Worm (Caenorhabditis elegans): Measurements from ENCODE around the gene grl-22.

The grl-22 gene

ce11 chrIII:5421406-5421805 is 7.6 kb upstream of the grl-22 start:
- TF ChIP-seq him-1 (tag; optimal IDR thresholded peaks at IDR 0.05): no peak
- no peak for TF ChIP-seq W03F9.2 (tag; optimal IDR thresholded peaks at IDR 0.05)
- TF ChIP-seq dao-5 (tag; optimal IDR thresholded peaks at IDR 0.05): no peak

ce11 chrIII:5420276-5420675 is 6.5 kb upstream of the grl-22 start:
- TF ChIP-seq W03F9.2 (tag; optimal IDR thresholded peaks at IDR 0.05) (no peak), him-1 (tag; optimal IDR thresholded peaks at IDR 0.05) (no peak), dao-5 (tag; optimal IDR thresholded peaks at IDR 0.05) (no peak)

- TF ChIP-seq W03F9.2 (tag; optimal IDR thresholded peaks at IDR 0.05) (no peak), him-1 (tag; optimal IDR thresholded peaks at IDR 0.05) (no peak), dao-5 (tag; optimal IDR thresholded peaks at IDR 0.05) (no peak)
Measured at ce11 chrIII:5419527-5419926, 5.7 kb upstream of the grl-22 start.

- TF ChIP-seq W03F9.2 (tag; optimal IDR thresholded peaks at IDR 0.05) (no peak), him-1 (tag; optimal IDR thresholded peaks at IDR 0.05) (no peak), dao-5 (tag; optimal IDR thresholded peaks at IDR 0.05) (no peak)
Measured at ce11 chrIII:5417921-5418320, 4.1 kb upstream of the grl-22 start.

- TF ChIP-seq dao-5 (tag; optimal IDR thresholded peaks at IDR 0.05) (no peak), him-1 (tag; optimal IDR thresholded peaks at IDR 0.05) (no peak), W03F9.2 (tag; optimal IDR thresholded peaks at IDR 0.05) (no peak)
Measured at ce11 chrIII:5407588-5407987, 6.2 kb downstream of the grl-22 start, which contains the start of gene W03A5.1. W03A5.1 (plus strand) TSS chrIII:5407888.

ce11 chrIII:5407060-5407459 is 6.8 kb downstream of the grl-22 start:
- TF ChIP-seq him-1 (tag; optimal IDR thresholded peaks at IDR 0.05) (no peak), W03F9.2 (tag; optimal IDR thresholded peaks at IDR 0.05) (no peak)

ce11 chrIII:5406314-5406713 is 7.5 kb downstream of the grl-22 start:
- TF ChIP-seq W03F9.2 (tag; optimal IDR thresholded peaks at IDR 0.05) (no peak), him-1 (tag; optimal IDR thresholded peaks at IDR 0.05) (no peak), dao-5 (tag; optimal IDR thresholded peaks at IDR 0.05) (no peak)

ce11 chrIII:5405628-5406084 is 8.2 kb downstream of the grl-22 start, which contains the start of the genes W03A5.2 and Y32H12A.8:
W03A5.2 (plus strand) TSS chrIII:5406034.
Y32H12A.8 (minus strand) TSS chrIII:5406037.
- TF ChIP-seq W03F9.2 (tag; optimal IDR thresholded peaks at IDR 0.05) (no peak), him-1 (tag; optimal IDR thresholded peaks at IDR 0.05) (no peak), dao-5 (tag; optimal IDR thresholded peaks at IDR 0.05) (no peak)

ce11 chrIII:5404998-5405397 is 8.8 kb downstream of the grl-22 start:
- no peak for TF ChIP-seq him-1 (tag; optimal IDR thresholded peaks at IDR 0.05)
- no peak for TF ChIP-seq W03F9.2 (tag; optimal IDR thresholded peaks at IDR 0.05)

- no peak for TF ChIP-seq dao-5 (tag; optimal IDR thresholded peaks at IDR 0.05)
- TF ChIP-seq W03F9.2 (tag; optimal IDR thresholded peaks at IDR 0.05): no peak
- no peak for TF ChIP-seq him-1 (tag; optimal IDR thresholded peaks at IDR 0.05)
Measured at ce11 chrIII:5402419-5402818, 11.4 kb downstream of the grl-22 start.

- TF ChIP-seq dao-5 (tag; optimal IDR thresholded peaks at IDR 0.05): no peak
- no peak for TF ChIP-seq W03F9.2 (tag; optimal IDR thresholded peaks at IDR 0.05)
- no peak for TF ChIP-seq him-1 (tag; optimal IDR thresholded peaks at IDR 0.05)
Measured at ce11 chrIII:5395746-5396145, 18.1 kb downstream of the grl-22 start.

- no peak for TF ChIP-seq him-1 (tag; optimal IDR thresholded peaks at IDR 0.05)
- TF ChIP-seq dao-5 (tag; optimal IDR thresholded peaks at IDR 0.05): no peak
- TF ChIP-seq W03F9.2 (tag; optimal IDR thresholded peaks at IDR 0.05): no peak
Measured at ce11 chrIII:5389365-5389764, 24.4 kb downstream of the grl-22 start.

ce11 chrIII:5388113-5388512 is 25.7 kb downstream of the grl-22 start:
- no peak for TF ChIP-seq him-1 (tag; optimal IDR thresholded peaks at IDR 0.05)

ce11 chrIII:5385315-5385714 is 28.5 kb downstream of the grl-22 start, which contains the start of gene Y32H12A.7:
Y32H12A.7 (minus strand) TSS chrIII:5385415.
- no peak for TF ChIP-seq dao-5 (tag; optimal IDR thresholded peaks at IDR 0.05)
- TF ChIP-seq W03F9.2 (tag; optimal IDR thresholded peaks at IDR 0.05): no peak

ce11 chrIII:5382073-5382472 is 31.7 kb downstream of the grl-22 start, which contains the start of gene Y32H12A.6:
Y32H12A.6 (minus strand) TSS chrIII:5382173.
- TF ChIP-seq him-1 (tag; optimal IDR thresholded peaks at IDR 0.05) (no peak), dao-5 (tag; optimal IDR thresholded peaks at IDR 0.05) (no peak), W03F9.2 (tag; optimal IDR thresholded peaks at IDR 0.05) (no peak)
